Fruit fly (Drosophila melanogaster) whole organism, prepupa: ENCODE measurements around the gene Aldh.

ENCODE experiments used
- Blimp-1 ChIP-seq: fragments of 200-800 bp; sonication (Bioruptor generic); optimal IDR thresholded peaks from 3 replicates; lab custom pipeline; 2017; ENCODE audit warnings: missing biosample characterization, missing genetic modification characterization, mild to moderate bottlenecking, moderate library complexity, missing genetic modification reagents
- CG10631 ChIP-seq: fragments of 200-800 bp; sonication (Bioruptor generic); optimal IDR thresholded peaks from 2 replicates; lab custom pipeline; 2016; ENCODE audit warnings: missing biosample characterization, missing genetic modification characterization
- CG11762 ChIP-seq: fragments of 200-800 bp; sonication (Bioruptor generic); optimal IDR thresholded peaks from 3 replicates; lab custom pipeline; 2016; ENCODE audit warnings: missing biosample characterization, missing genetic modification characterization; ENCODE audit not compliant: insufficient read depth
- CG15336 ChIP-seq: fragments of 200-800 bp; sonication (Bioruptor generic); IDR thresholded peaks from 2 replicates; pipeline ENCODE4 v1.3.6; 2022; ENCODE audit warnings: missing biosample characterization, missing genetic modification characterization
- CG31627 ChIP-seq: fragments of 200-800 bp; sonication (Bioruptor generic); optimal IDR thresholded peaks from 3 replicates; lab custom pipeline; 2016; ENCODE audit warnings: missing biosample characterization, missing genetic modification characterization
- CG32006 ChIP-seq: fragments of 200-800 bp; sonication (Bioruptor generic); optimal IDR thresholded peaks from 3 replicates; lab custom pipeline; 2017; ENCODE audit warnings: missing biosample characterization, mild to moderate bottlenecking, missing genetic modification characterization
- CG4318 ChIP-seq: fragments of 200-800 bp; sonication (Bioruptor generic); optimal IDR thresholded peaks from 3 replicates; lab custom pipeline; 2017; ENCODE audit warnings: missing biosample characterization, mild to moderate bottlenecking, missing genetic modification characterization
- CG6163 ChIP-seq: fragments of 200-800 bp; sonication (Bioruptor generic); IDR thresholded peaks from 3 replicates; pipeline ENCODE4 v1.3.6; 2022; ENCODE audit warnings: missing biosample characterization, missing genetic modification characterization
- CG6276 ChIP-seq: fragments of 200-800 bp; sonication (Bioruptor generic); optimal IDR thresholded peaks from 2 replicates; lab custom pipeline; 2017; ENCODE audit warnings: missing biosample characterization, mild to moderate bottlenecking, missing genetic modification characterization
- CG6792 ChIP-seq: fragments of 200-800 bp; sonication (Bioruptor generic); optimal IDR thresholded peaks from 3 replicates; lab custom pipeline; 2016; ENCODE audit warnings: missing biosample characterization, missing genetic modification characterization
- CG6854 ChIP-seq: fragments of 200-800 bp; sonication (Bioruptor generic); optimal IDR thresholded peaks from 2 replicates; lab custom pipeline; 2017; ENCODE audit warnings: missing biosample characterization, mild to moderate bottlenecking, missing genetic modification characterization
- CG7368 ChIP-seq: fragments of 200-800 bp; sonication (Bioruptor generic); optimal IDR thresholded peaks from 3 replicates; lab custom pipeline; 2016; ENCODE audit warnings: missing biosample characterization, missing genetic modification characterization
- CG8319 ChIP-seq: fragments of 200-800 bp; sonication (Bioruptor generic); optimal IDR thresholded peaks from 3 replicates; lab custom pipeline; 2016; ENCODE audit warnings: missing biosample characterization, missing genetic modification characterization
- CG8632 ChIP-seq: fragments of 200-800 bp; sonication (Bioruptor generic); optimal IDR thresholded peaks from 3 replicates; lab custom pipeline; 2016; ENCODE audit warnings: missing biosample characterization, missing genetic modification characterization
- CG9139 ChIP-seq: fragments of 200-800 bp; sonication (Bioruptor generic); optimal IDR thresholded peaks from 3 replicates; lab custom pipeline; 2017; ENCODE audit warnings: missing biosample characterization, mild to moderate bottlenecking, missing genetic modification characterization
- Eip75B ChIP-seq: fragments of 200-800 bp; sonication (Bioruptor generic); optimal IDR thresholded peaks from 3 replicates; lab custom pipeline; 2016; ENCODE audit warnings: missing biosample characterization, missing genetic modification characterization
- Eip78C ChIP-seq: fragments of 200-800 bp; sonication (Bioruptor generic); peaks from one replicate; lab custom pipeline; 2016; ENCODE audit warnings: missing biosample characterization, missing genetic modification characterization
- Eip93F ChIP-seq: fragments of 200-800 bp; sonication (Bioruptor generic); optimal IDR thresholded peaks from 2 replicates; lab custom pipeline; 2016; ENCODE audit warnings: missing biosample characterization, mild to moderate bottlenecking, missing genetic modification characterization
- Ets96B ChIP-seq: fragments of 200-800 bp; optimal IDR thresholded peaks from 2 replicates; lab custom pipeline; 2019; ENCODE audit warnings: missing biosample characterization, mild to moderate bottlenecking, missing genetic modification characterization, moderate library complexity
- Gug ChIP-seq: fragments of 200-800 bp; sonication (Bioruptor generic); IDR thresholded peaks from 2 replicates; pipeline ENCODE4 v1.3.6; 2022; ENCODE audit warnings: missing biosample characterization, missing genetic modification characterization
- Lpt ChIP-seq: fragments of 200-800 bp; sonication (Bioruptor generic); optimal IDR thresholded peaks from 3 replicates; lab custom pipeline; 2016; ENCODE audit warnings: missing biosample characterization, missing genetic modification characterization
- Met ChIP-seq: fragments of 200-800 bp; sonication (Bioruptor generic); optimal IDR thresholded peaks from 3 replicates; lab custom pipeline; 2016; ENCODE audit warnings: missing biosample characterization, missing genetic modification characterization
- OdsH ChIP-seq: fragments of 200-800 bp; sonication (Bioruptor generic); optimal IDR thresholded peaks from 3 replicates; lab custom pipeline; 2016; ENCODE audit warnings: missing biosample characterization, missing genetic modification characterization
- Sox102F ChIP-seq: fragments of 200-800 bp; sonication (Bioruptor generic); optimal IDR thresholded peaks from 2 replicates; lab custom pipeline; 2016; ENCODE audit warnings: missing biosample characterization, mild to moderate bottlenecking, missing genetic modification characterization
- Sox14 ChIP-seq: fragments of 200-800 bp; sonication (Bioruptor generic); optimal IDR thresholded peaks from 3 replicates; lab custom pipeline; 2016; ENCODE audit warnings: missing biosample characterization, missing genetic modification characterization
- achi ChIP-seq: fragments of 200-800 bp; sonication (Bioruptor generic); optimal IDR thresholded peaks from 3 replicates; lab custom pipeline; 2016; ENCODE audit warnings: missing biosample characterization, missing genetic modification characterization
- cyc ChIP-seq: fragments of 200-800 bp; sonication (Bioruptor generic); optimal IDR thresholded peaks from 3 replicates; lab custom pipeline; 2016; ENCODE audit warnings: missing biosample characterization, missing genetic modification characterization
- dac ChIP-seq: fragments of 200-800 bp; sonication (Bioruptor generic); optimal IDR thresholded peaks from 2 replicates; lab custom pipeline; 2017; ENCODE audit warnings: missing biosample characterization, mild to moderate bottlenecking, missing genetic modification characterization
- dsx ChIP-seq: fragments of 200-800 bp; optimal IDR thresholded peaks from 3 replicates; lab custom pipeline; 2019; ENCODE audit warnings: missing biosample characterization, mild to moderate bottlenecking, missing genetic modification characterization, moderate library complexity; ENCODE audit not compliant: poor library complexity, severe bottlenecking
- fd59A ChIP-seq: fragments of 200-800 bp; sonication (Bioruptor generic); optimal IDR thresholded peaks from 2 replicates; lab custom pipeline; 2017; ENCODE audit warnings: missing biosample characterization, mild to moderate bottlenecking, missing genetic modification characterization, missing genetic modification reagents
- fd85E ChIP-seq: fragments of 200-800 bp; sonication (Bioruptor generic); optimal IDR thresholded peaks from 3 replicates; lab custom pipeline; 2016; ENCODE audit warnings: missing biosample characterization, missing genetic modification characterization
- svp ChIP-seq: fragments of 200-800 bp; sonication (Bioruptor generic); peaks from one replicate; lab custom pipeline; 2016; ENCODE audit warnings: missing biosample characterization, missing genetic modification characterization
- vri ChIP-seq: fragments of 200-800 bp; sonication (Bioruptor generic); optimal IDR thresholded peaks from 3 replicates; lab custom pipeline; 2016; ENCODE audit warnings: missing biosample characterization, mild to moderate bottlenecking, missing genetic modification characterization

Gene Aldh

DNA sequence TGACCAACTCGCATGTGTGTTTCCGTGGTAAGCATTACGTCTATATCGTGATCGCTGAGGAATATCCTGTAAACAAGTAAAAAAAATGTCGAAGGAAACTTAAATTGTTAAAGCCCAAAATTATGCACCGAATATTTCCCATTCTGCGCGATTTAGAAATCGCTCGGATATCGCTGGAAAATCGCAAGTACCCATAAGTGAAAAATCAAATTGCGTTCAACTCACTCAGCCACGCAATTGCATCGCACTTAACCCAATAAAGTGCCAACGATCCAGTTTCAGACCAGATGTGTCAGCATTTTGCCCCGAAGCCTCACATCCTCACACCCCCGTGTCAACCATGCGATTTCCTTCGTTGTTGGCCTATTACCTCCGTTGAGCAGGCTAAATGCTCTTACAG lies 9.2 kb downstream of the Aldh start:
- no peak for TF ChIP-seq OdsH (GFP tag; lab: Kevin White, UChicago)

DNA sequence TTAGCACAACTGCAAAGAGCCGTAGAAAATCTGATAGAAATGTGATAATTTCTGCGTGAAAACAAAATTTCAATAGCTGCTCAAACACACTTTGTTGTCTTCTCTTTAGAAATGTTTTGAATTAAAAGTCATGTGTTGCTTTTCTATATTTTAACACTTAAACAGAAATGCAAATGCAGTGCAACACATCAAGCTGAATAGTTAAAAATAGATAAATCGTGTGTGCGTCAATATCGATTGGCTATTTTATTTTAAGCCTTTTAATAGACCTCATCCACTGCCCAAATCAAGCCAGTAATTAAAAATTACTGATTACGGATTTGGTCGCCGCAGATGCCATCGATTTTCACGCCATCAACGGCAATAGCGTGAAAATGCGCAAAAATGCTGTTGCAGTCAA lies 10.7 kb downstream of the Aldh start, which contains the start of gene CG4438:
Gene CG4438 (minus strand): TSS at position 101 of the 400 bp plus-strand sequence.
- TF ChIP-seq CG11762 (GFP tag; lab: Kevin White, UChicago): no peak
- TF ChIP-seq achi (GFP tag; lab: Kevin White, UChicago): no peak
- no peak for TF ChIP-seq vri (GFP tag; lab: Kevin White, UChicago)
- TF ChIP-seq CG6276 (GFP tag; lab: Kevin White, UChicago): no peak

dm6 chr2L:9400153-9400552 lies 13.0 kb downstream of the Aldh start:
- TF ChIP-seq Lpt (no peak), CG9139 (GFP tag; lab: Kevin White, UChicago) (no peak), CG6792 (no peak), CG10631 (GFP tag; lab: Kevin White, UChicago) (no peak), CG8632 (GFP tag; lab: Kevin White, UChicago) (no peak), dac (GFP tag; lab: Kevin White, UChicago) (no peak), Sox14 (no peak), Sox102F (no peak), CG4318 (GFP tag; lab: Kevin White, UChicago) (no peak), CG6163 (GFP tag; lab: Robert Waterston, UW) (0 out of 3 replicates have a peak, but pooled peaks have one; percentile 23), CG7368 (no peak), CG32006 (GFP tag; lab: Kevin White, UChicago) (peak; percentile 10), CG6276 (GFP tag; lab: Kevin White, UChicago) (no peak), Eip75B (GFP tag; lab: Kevin White, UChicago) (no peak), CG31627 (GFP tag; lab: Kevin White, UChicago) (no peak), Met (no peak)

- TF ChIP-seq CG6276 (GFP tag; lab: Kevin White, UChicago): no peak
- no peak for TF ChIP-seq Gug (GFP tag; lab: Robert Waterston, UW)
- TF ChIP-seq CG8319: no peak
- no peak for TF ChIP-seq svp (GFP tag; lab: Kevin White, UChicago)
- no peak for TF ChIP-seq Ets96B (tag; lab: Kevin White, UChicago)
Measured at dm6 chr2L:9415053-9415452, 27.9 kb downstream of the Aldh start, which contains the start of gene Shawl. Gene Shawl, minus strand, starts transcription at chr2L:9415156.

DNA sequence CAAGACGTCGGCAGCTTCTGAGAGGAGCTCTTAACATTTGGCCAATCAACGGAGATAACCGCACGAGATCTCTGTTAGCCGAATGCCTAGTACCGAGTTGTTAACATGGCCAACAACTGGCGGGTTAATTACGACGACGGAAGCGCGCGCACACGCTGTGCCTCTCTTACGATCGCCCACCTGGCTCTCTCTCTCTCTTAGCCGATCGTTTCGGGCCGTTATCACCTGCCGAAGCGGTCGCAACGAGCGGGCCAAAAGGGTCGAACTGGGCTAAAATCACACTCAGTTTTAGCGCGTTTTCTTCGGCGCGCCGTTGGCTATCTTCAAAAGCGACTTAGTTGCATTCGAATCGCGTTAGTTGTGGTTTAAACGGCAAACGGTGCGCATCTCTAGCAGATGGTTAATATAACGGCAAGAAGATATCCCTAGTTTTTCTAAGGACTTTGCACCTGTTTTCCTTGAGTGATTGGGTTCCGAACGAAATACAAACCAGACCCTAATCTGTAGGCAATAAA lies 29.1 kb downstream of the Aldh start, which contains the start of gene Mco1:
Gene Mco1 (plus strand): TSS at position 345 of the 515 bp plus-strand sequence.
- TF ChIP-seq CG6854 (GFP tag; lab: Kevin White, UChicago) (no peak), dsx (GFP tag; lab: Kevin White, UChicago) (peak; percentile 78), CG15336 (GFP tag; lab: Robert Waterston, UW) (no peak), Eip78C (GFP tag; lab: Kevin White, UChicago) (no peak), Eip93F (GFP tag; lab: Kevin White, UChicago) (no peak), CG4318 (GFP tag; lab: Kevin White, UChicago) (no peak), CG8632 (GFP tag; lab: Kevin White, UChicago) (no peak)
- TF ChIP-seq, all 60 proteins: peak for 1

dm6 chr2L:9420660-9421059 lies 33.5 kb downstream of the Aldh start:
- TF ChIP-seq fd59A (GFP tag; lab: Kevin White, UChicago) (no peak), Blimp-1 (GFP tag; lab: Kevin White, UChicago) (no peak), cyc (GFP tag; lab: Kevin White, UChicago) (no peak), Eip93F (GFP tag; lab: Kevin White, UChicago) (no peak), Sox14 (no peak), fd85E (GFP tag; lab: Kevin White, UChicago) (no peak), Sox102F (no peak)
